Fruit fly (Drosophila melanogaster): ENCODE measurements around the gene Ilp6.

The Ilp6 gene

DNA sequence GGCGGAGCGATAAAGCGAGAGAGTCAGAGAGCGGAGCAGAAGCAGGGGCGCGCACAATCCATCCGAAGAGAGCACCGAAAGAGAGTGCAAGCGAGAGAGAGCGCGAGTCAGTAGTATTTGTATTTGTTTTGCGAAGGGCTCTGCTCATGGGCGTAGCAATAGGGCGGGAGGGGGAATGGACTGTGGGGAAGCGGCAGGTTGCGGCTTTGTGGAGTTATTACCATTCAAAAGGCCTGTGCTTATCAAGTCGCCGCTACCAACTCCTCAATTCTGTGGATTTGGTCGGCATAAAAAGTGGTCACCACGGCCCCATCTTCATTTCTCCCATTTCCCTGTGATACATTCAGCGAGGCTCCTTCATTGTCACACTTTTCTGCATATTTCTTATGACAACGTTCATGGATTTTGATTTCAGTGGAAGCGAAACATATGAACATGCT lies 33.4 kb downstream of the Ilp6 start (continued):
- TF ChIP-seq N (GFP tag; optimal IDR thresholded peaks at IDR 0.05) (no peak), Hnf4 (GFP tag; optimal IDR thresholded peaks at IDR 0.05) (no peak), Dfd (GFP tag; optimal IDR thresholded peaks at IDR 0.05) (no peak)

DNA sequence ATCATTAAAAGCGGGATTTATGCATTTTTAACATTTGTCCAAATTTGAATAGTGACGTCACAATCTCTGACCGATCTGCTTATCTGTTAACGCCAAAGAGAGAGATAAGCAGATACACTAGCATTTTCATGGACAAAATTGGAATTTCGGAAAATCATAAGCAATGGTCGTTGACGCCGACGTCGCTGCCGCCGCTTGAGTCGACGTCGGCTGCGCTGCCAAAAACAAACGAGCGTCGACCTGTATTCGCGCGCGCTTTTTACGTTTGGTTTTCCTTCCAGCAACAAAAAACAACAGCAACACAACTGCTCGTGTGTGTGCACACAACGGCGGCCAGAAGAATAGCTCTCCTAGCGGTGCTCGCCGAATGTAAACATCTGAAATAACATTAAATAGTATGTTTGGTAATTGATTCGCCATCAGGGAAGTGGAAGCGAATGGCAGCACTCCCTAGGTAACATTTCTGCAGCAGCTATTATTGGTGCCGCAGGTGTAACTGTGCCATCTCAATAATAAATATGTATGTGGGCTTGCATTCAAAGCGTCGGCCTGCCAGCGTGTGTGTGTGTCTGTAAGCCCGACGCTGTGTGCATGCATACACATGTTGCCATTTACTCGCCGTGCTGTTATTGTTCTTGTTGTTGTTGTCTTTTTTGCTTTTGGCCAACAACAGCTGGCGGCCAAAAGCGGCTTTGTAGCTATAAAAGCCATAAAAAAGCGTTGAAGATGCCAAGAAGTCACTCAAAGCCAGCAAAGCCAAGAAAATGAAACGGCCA lies 34.0 kb downstream of the Ilp6 start:
- TF ChIP-seq woc (GFP tag; optimal IDR thresholded peaks at IDR 0.05) (peak; percentile 96), Dif (GFP tag; optimal IDR thresholded peaks at IDR 0.05; ENCODE audit: partially characterized antibody) (no peak), dl (GFP tag; optimal IDR thresholded peaks at IDR 0.05; ENCODE audit: insufficient read depth in 1 of 2, partially characterized antibody in 2 of 2) (peak in 1 of 2 experiments; percentile 10), rgr (GFP tag; optimal IDR thresholded peaks at IDR 0.05) (peak; percentile 99), sage (GFP tag; optimal IDR thresholded peaks at IDR 0.05) (peak; percentile 98), CG32264 (GFP tag; optimal IDR thresholded peaks at IDR 0.05) (peak; percentile 98), br (GFP tag; optimal IDR thresholded peaks at IDR 0.05) (peak; percentile 99), Myc (optimal IDR thresholded peaks at IDR 0.05) (no peak), GATAd (GFP tag; optimal IDR thresholded peaks at IDR 0.05) (peak; percentile 90), Rel (GFP tag; optimal IDR thresholded peaks at IDR 0.05) (peak; percentile 92), Rel (tag; optimal IDR thresholded peaks at IDR 0.05) (peak; percentile 90), tai (GFP tag; optimal IDR thresholded peaks at IDR 0.05) (peak; percentile 95), Jra (GFP tag; optimal IDR thresholded peaks at IDR 0.05) (peak; percentile 98), usp (GFP tag; optimal IDR thresholded peaks at IDR 0.05) (no peak), Vsx2 (GFP tag; optimal IDR thresholded peaks at IDR 0.05; ENCODE audit: partially characterized antibody) (no peak), CrebA (GFP tag; optimal IDR thresholded peaks at IDR 0.05; ENCODE audit: borderline replicate concordance) (peak; percentile 92), sv (GFP tag; optimal IDR thresholded peaks at IDR 0.05) (peak; percentile 88), HLH106 (tag; optimal IDR thresholded peaks at IDR 0.05) (peak; percentile 99), Sp1 (GFP tag; optimal IDR thresholded peaks at IDR 0.05) (peak; percentile 99), pan (optimal IDR thresholded peaks at IDR 0.05) (no peak), Dfd (GFP tag; optimal IDR thresholded peaks at IDR 0.05) (peak; percentile 2), OdsH (GFP tag; optimal IDR thresholded peaks at IDR 0.05) (peak; percentile 98), ey (GFP tag; optimal IDR thresholded peaks at IDR 0.05) (peak; percentile 99), jim (GFP tag; optimal IDR thresholded peaks at IDR 0.05) (peak; percentile 7), Abd-B (GFP tag; optimal IDR thresholded peaks at IDR 0.05) (no peak), N (GFP tag; optimal IDR thresholded peaks at IDR 0.05) (no peak), Hr78 (GFP tag; optimal IDR thresholded peaks at IDR 0.05) (no peak), CG9705 (GFP tag; optimal IDR thresholded peaks at IDR 0.05) (peak; percentile 95), Hnf4 (GFP tag; optimal IDR thresholded peaks at IDR 0.05) (peak; percentile 98), lola (GFP tag; optimal IDR thresholded peaks at IDR 0.05) (no peak), Mio (GFP tag; optimal IDR thresholded peaks at IDR 0.05) (peak; percentile 93), foxo (GFP tag; optimal IDR thresholded peaks at IDR 0.05) (peak; percentile 95 to 98), dsf (GFP tag; optimal IDR thresholded peaks at IDR 0.05; ENCODE audit: borderline replicate concordance) (peak; percentile 94), h (GFP tag; optimal IDR thresholded peaks at IDR 0.05) (peak; percentile 99), brk (GFP tag; optimal IDR thresholded peaks at IDR 0.05) (peak; percentile 90), dmrt93B (GFP tag; optimal IDR thresholded peaks at IDR 0.05) (peak; percentile 99), psq (GFP tag; optimal IDR thresholded peaks at IDR 0.05) (peak; percentile 97), Hr83 (GFP tag; optimal IDR thresholded peaks at IDR 0.05; ENCODE audit: poor library complexity, severe bottlenecking) (peak; percentile 93), fru (GFP tag; optimal IDR thresholded peaks at IDR 0.05) (peak; percentile 99)

All from whole organism, wandering third instar larva.